Worm (Caenorhabditis elegans) whole organism, young adult: ENCODE measurements around the gene nhr-122.

Source experiments
- B0019.2 ChIP-seq: fragments of 200-800 bp; sonication (Bioruptor generic); conservative IDR thresholded peaks from 2 replicates; pipeline ENCODE4 v1.3.6; 2022; ENCODE audit warnings: missing genetic modification reagents, missing genetic modification characterization, missing compliant biosample characterization
- B0336.3 ChIP-seq: fragments of 200-800 bp; sonication (Bioruptor generic); IDR thresholded peaks from 2 replicates; pipeline ENCODE4 v1.3.6; 2022; ENCODE audit warnings: missing genetic modification characterization, missing compliant biosample characterization
- C17E4.6 ChIP-seq: fragments of 200-800 bp; sonication (Bioruptor generic); IDR thresholded peaks from 2 replicates; pipeline ENCODE4 v1.3.6; 2022; ENCODE audit warnings: missing genetic modification reagents, missing genetic modification characterization, missing compliant biosample characterization
- F23B12.7 ChIP-seq: sonication (generic microtip); optimal IDR thresholded peaks from 2 replicates; lab custom pipeline; 2017; ENCODE audit warnings: missing genetic modification characterization, mild to moderate bottlenecking, missing compliant biosample characterization, antibody characterized with exemption, moderate library complexity; ENCODE audit not compliant: insufficient read depth
- F33H1.4 ChIP-seq: fragments of 200-800 bp; sonication (Bioruptor generic); IDR thresholded peaks from 2 replicates; pipeline ENCODE4 v1.3.6; 2022; ENCODE audit warnings: missing genetic modification reagents, missing genetic modification characterization, missing compliant biosample characterization
- F37B4.10 ChIP-seq: fragments of 200-800 bp; sonication (Bioruptor generic); IDR thresholded peaks from 2 replicates; pipeline ENCODE4 v1.3.6; 2022; ENCODE audit warnings: missing genetic modification characterization, missing compliant biosample characterization
- F39B2.1 ChIP-seq: fragments of 200-800 bp; sonication (Bioruptor generic); IDR thresholded peaks from 2 replicates; pipeline ENCODE4 v1.3.6; 2022; ENCODE audit warnings: missing genetic modification reagents, missing genetic modification characterization, missing compliant biosample characterization
- F55B11.4 ChIP-seq: sonication (generic microtip); optimal IDR thresholded peaks from 2 replicates; lab custom pipeline; 2016; ENCODE audit warnings: missing compliant biosample characterization, missing genetic modification characterization, borderline replicate concordance; ENCODE audit not compliant: insufficient read depth
- K12H6.12 ChIP-seq: fragments of 200-800 bp; sonication (Bioruptor generic); optimal IDR thresholded peaks from 2 replicates; lab custom pipeline; 2018; ENCODE audit warnings: mild to moderate bottlenecking, missing genetic modification characterization, missing compliant biosample characterization
- T26A5.8 ChIP-seq: sonication (generic microtip); optimal IDR thresholded peaks from 2 replicates; lab custom pipeline; 2016; ENCODE audit warnings: missing genetic modification characterization, missing compliant biosample characterization
- Y53F4B.3 ChIP-seq: fragments of 200-800 bp; sonication (Bioruptor generic); IDR thresholded peaks from 2 replicates; pipeline ENCODE4 v1.3.6; 2022; ENCODE audit warnings: missing genetic modification reagents, missing genetic modification characterization, missing compliant biosample characterization
- Y53G8AR.9 ChIP-seq: fragments of 200-800 bp; sonication (Bioruptor generic); conservative IDR thresholded peaks from 2 replicates; pipeline ENCODE4 v1.3.6; 2022; ENCODE audit warnings: missing genetic modification reagents, missing genetic modification characterization, missing compliant biosample characterization
- ZK185.1 ChIP-seq: sonication (generic microtip); optimal IDR thresholded peaks from 2 replicates; lab custom pipeline; 2016; ENCODE audit warnings: mild to moderate bottlenecking, missing genetic modification characterization, missing compliant biosample characterization; ENCODE audit not compliant: poor library complexity, severe bottlenecking
- atf-7 ChIP-seq: sonication (generic microtip); optimal IDR thresholded peaks from 2 replicates; lab custom pipeline; 2017; ENCODE audit warnings: mild to moderate bottlenecking, missing genetic modification characterization, missing compliant biosample characterization
- cebp-1 ChIP-seq, 2 experiments: fragments of 200-800 bp in 1 of 2; sonication (Bioruptor generic) in 1 of 2; sonication (generic microtip) in 1 of 2; IDR thresholded peaks in 1 of 2; optimal IDR thresholded peaks in 1 of 2; 2 replicates each; pipeline versions ENCODE4 v1.3.6 to Lab custom; 2017 to 2022; ENCODE audit warnings: missing compliant biosample characterization in 2 of 2, missing genetic modification characterization in 2 of 2, mild to moderate bottlenecking in 1 of 2, missing genetic modification reagents in 1 of 2, moderate library complexity in 1 of 2
- ceh-40 ChIP-seq: fragments of 200-800 bp; sonication (Bioruptor generic); IDR thresholded peaks from 2 replicates; pipeline ENCODE4 v1.3.6; 2022; ENCODE audit warnings: missing genetic modification characterization, missing compliant biosample characterization
- ceh-58 ChIP-seq: fragments of 200-800 bp; sonication (Bioruptor generic); IDR thresholded peaks from 2 replicates; pipeline ENCODE4 v1.3.6; 2022; ENCODE audit warnings: missing genetic modification characterization, missing compliant biosample characterization
- chd-7 ChIP-seq: sonication (generic microtip); optimal IDR thresholded peaks from 2 replicates; lab custom pipeline; 2016; ENCODE audit warnings: mild to moderate bottlenecking, missing genetic modification characterization, moderate library complexity, missing compliant biosample characterization
- dpff-1 ChIP-seq: sonication (generic microtip); optimal IDR thresholded peaks from 2 replicates; lab custom pipeline; 2017; ENCODE audit warnings: mild to moderate bottlenecking, missing genetic modification characterization, missing compliant biosample characterization
- egl-44 ChIP-seq: fragments of 200-800 bp; sonication (Bioruptor generic); IDR thresholded peaks from 2 replicates; pipeline ENCODE4 v1.3.6; 2022; ENCODE audit warnings: missing genetic modification reagents, missing genetic modification characterization, missing compliant biosample characterization
- ekl-4 ChIP-seq: fragments of 200-800 bp; sonication (Bioruptor generic); IDR thresholded peaks from 2 replicates; pipeline ENCODE4 v1.3.6; 2022; ENCODE audit warnings: missing genetic modification reagents, missing genetic modification characterization, missing compliant biosample characterization
- ets-4 ChIP-seq: fragments of 200-800 bp; sonication (Bioruptor generic); optimal IDR thresholded peaks from 2 replicates; lab custom pipeline; 2018; ENCODE audit warnings: mild to moderate bottlenecking, missing genetic modification characterization, missing compliant biosample characterization
- hlh-12 ChIP-seq: sonication (generic microtip); optimal IDR thresholded peaks from 2 replicates; lab custom pipeline; 2016; ENCODE audit warnings: missing genetic modification characterization, missing compliant biosample characterization
- hmg-1.2 ChIP-seq: fragments of 200-800 bp; sonication (Bioruptor generic); IDR thresholded peaks from 2 replicates; pipeline ENCODE4 v1.3.6; 2022; ENCODE audit warnings: missing genetic modification reagents, missing genetic modification characterization, missing compliant biosample characterization
- lin-26 ChIP-seq: fragments of 200-800 bp; sonication (Bioruptor generic); IDR thresholded peaks from 2 replicates; pipeline ENCODE4 v1.3.6; 2022; ENCODE audit warnings: missing genetic modification reagents, missing genetic modification characterization, missing compliant biosample characterization
- lin-35 ChIP-seq, 3 experiments: fragments of 150-350 bp in 2 of 3; sonication (generic microtip) in 1 of 3; optimal IDR thresholded peaks; 2 replicates each; lab custom pipeline; 2014 to 2018; ENCODE audit warnings: missing biosample characterization in 3 of 3, missing genetic modification characterization in 3 of 3, missing genetic modification reagents in 3 of 3
- lir-1 ChIP-seq: fragments of 200-800 bp; sonication (Bioruptor generic); conservative IDR thresholded peaks from 2 replicates; pipeline ENCODE4 v1.3.6; 2022; ENCODE audit warnings: missing genetic modification reagents, missing genetic modification characterization, missing compliant biosample characterization
- lsy-27 ChIP-seq: sonication (generic microtip); optimal IDR thresholded peaks from 2 replicates; lab custom pipeline; 2017; ENCODE audit warnings: missing genetic modification characterization, mild to moderate bottlenecking, missing compliant biosample characterization, antibody characterized with exemption, missing genotype, borderline replicate concordance; ENCODE audit not compliant: insufficient read depth
- madf-8 ChIP-seq: fragments of 200-800 bp; sonication (Bioruptor generic); conservative IDR thresholded peaks from 2 replicates; pipeline ENCODE4 v1.3.6; 2022; ENCODE audit warnings: missing genetic modification reagents, missing genetic modification characterization, missing compliant biosample characterization
- mes-4 ChIP-seq: sonication (generic microtip); optimal IDR thresholded peaks from 2 replicates; lab custom pipeline; 2016; ENCODE audit warnings: missing genotype, missing genetic modification characterization, missing compliant biosample characterization
- mxl-1 ChIP-seq: sonication (generic microtip); optimal IDR thresholded peaks from 2 replicates; lab custom pipeline; 2016; ENCODE audit warnings: missing genetic modification characterization, missing compliant biosample characterization
- nfya-1 ChIP-seq: sonication (generic microtip); optimal IDR thresholded peaks from 2 replicates; lab custom pipeline; 2017; ENCODE audit warnings: antibody characterized with exemption, missing compliant biosample characterization, missing genetic modification characterization, borderline replicate concordance; ENCODE audit not compliant: insufficient read depth
- nhr-90 ChIP-seq: sonication (generic microtip); optimal IDR thresholded peaks from 2 replicates; lab custom pipeline; 2016; ENCODE audit warnings: missing genotype, mild to moderate bottlenecking, missing genetic modification characterization, missing compliant biosample characterization
- pha-4 ChIP-seq: fragments of 150-350 bp; sonication (generic microtip); optimal IDR thresholded peaks from 2 replicates; lab custom pipeline; 2014; ENCODE audit warnings: missing biosample characterization, missing genetic modification reagents, missing genetic modification characterization
- rcor-1 ChIP-seq: fragments of 200-800 bp; sonication (Bioruptor generic); IDR thresholded peaks from 2 replicates; pipeline ENCODE4 v1.3.6; 2022; ENCODE audit warnings: missing genetic modification reagents, missing genetic modification characterization, missing compliant biosample characterization
- repo-1 ChIP-seq: sonication (generic microtip); optimal IDR thresholded peaks from 2 replicates; lab custom pipeline; 2017; ENCODE audit warnings: mild to moderate bottlenecking, missing genetic modification characterization, missing compliant biosample characterization
- sea-2 ChIP-seq: fragments of 200-800 bp; sonication (Bioruptor generic); IDR thresholded peaks from 2 replicates; pipeline ENCODE4 v1.3.6; 2022; ENCODE audit warnings: missing genetic modification characterization, missing compliant biosample characterization
- snpc-1.3 ChIP-seq: sonication (generic microtip); optimal IDR thresholded peaks from 2 replicates; lab custom pipeline; 2017; ENCODE audit warnings: missing genetic modification characterization, mild to moderate bottlenecking, missing compliant biosample characterization, antibody characterized with exemption, moderate library complexity, missing genotype, missing genetic modification reagents; ENCODE audit not compliant: insufficient read depth
- snpc-4 ChIP-seq, 5 experiments: fragments of 150-350 bp in 1 of 5; sonication (generic microtip) in 4 of 5; optimal IDR thresholded peaks; 2 replicates each; lab custom pipeline; 2014 to 2018; ENCODE audit warnings: missing genetic modification characterization in 5 of 5, missing biosample characterization in 3 of 5, antibody characterized with exemption in 2 of 5, mild to moderate bottlenecking in 2 of 5, missing compliant biosample characterization in 2 of 5, missing genotype in 2 of 5, moderate library complexity in 2 of 5, missing genetic modification reagents in 1 of 5
- somi-1 ChIP-seq: fragments of 200-800 bp; sonication (Bioruptor generic); optimal IDR thresholded peaks from 2 replicates; lab custom pipeline; 2018; ENCODE audit warnings: mild to moderate bottlenecking, missing genetic modification characterization, missing compliant biosample characterization
- tlf-1 ChIP-seq: fragments of 200-800 bp; sonication (Bioruptor generic); optimal IDR thresholded peaks from 2 replicates; lab custom pipeline; 2018; ENCODE audit warnings: mild to moderate bottlenecking, missing genetic modification characterization, missing compliant biosample characterization
- unc-130 ChIP-seq: sonication (generic microtip); optimal IDR thresholded peaks from 2 replicates; lab custom pipeline; 2016; ENCODE audit warnings: missing genetic modification reagents, missing genetic modification characterization, missing compliant biosample characterization
- ztf-22 ChIP-seq: fragments of 200-800 bp; sonication (Bioruptor generic); optimal IDR thresholded peaks from 2 replicates; lab custom pipeline; 2018; ENCODE audit warnings: mild to moderate bottlenecking, missing genetic modification characterization, moderate library complexity, missing compliant biosample characterization
- ztf-26 ChIP-seq: sonication (generic microtip); optimal IDR thresholded peaks from 2 replicates; lab custom pipeline; 2017; ENCODE audit warnings: missing genetic modification characterization, missing compliant biosample characterization
- ztf-28 ChIP-seq: fragments of 200-800 bp; sonication (Bioruptor generic); IDR thresholded peaks from 2 replicates; pipeline ENCODE4 v1.3.6; 2022; ENCODE audit warnings: missing genetic modification reagents, missing genetic modification characterization, missing compliant biosample characterization

Gene nhr-122

ce11 chrIV:1659045-1659741, 45.5 kb downstream of the nhr-122 start, which contains the start of gene rps-28:
Gene rps-28 (plus strand): TSS chrIV:1659691.
- TF ChIP-seq atf-7 (tag; lab: Kevin White, UChicago), result peak; percentile 69
- peak; percentile 94 for TF ChIP-seq K12H6.12
- TF ChIP-seq tlf-1 (GFP tag; lab: Kevin White, UChicago), result peak; percentile 92
- no peak for TF ChIP-seq ceh-58
- peak; percentile 84 for TF ChIP-seq Y53F4B.3 (GFP tag; lab: Robert Waterston, UW)
- no peak for TF ChIP-seq nfya-1
- TF ChIP-seq mxl-1, result no peak
- TF ChIP-seq lin-26 (GFP tag; lab: Robert Waterston, UW), result peak; percentile 80; the same call in 1 of the 2 replicates
- TF ChIP-seq cebp-1 (GFP tag; IDR thresholded peaks at IDR 0.05; lab: Robert Waterston, UW), result peak; percentile 56; the same call in 1 of the 2 replicates
- peak; percentile 91 for TF ChIP-seq cebp-1 (tag; optimal IDR thresholded peaks at IDR 0.05; lab: Kevin White, UChicago)
- peak; percentile 44 for TF ChIP-seq madf-8 (GFP tag; lab: Robert Waterston, UW)
- peak; percentile 86 for TF ChIP-seq B0019.2 (GFP tag; lab: Robert Waterston, UW)
- peak; percentile 81 for TF ChIP-seq unc-130
- TF ChIP-seq rcor-1, result peak; percentile 95
- no peak for TF ChIP-seq F39B2.1 (GFP tag; lab: Robert Waterston, UW)
- no peak for TF ChIP-seq sea-2 (GFP tag; lab: Robert Waterston, UW)
- peak; percentile 92 for TF ChIP-seq B0336.3 (GFP tag; lab: Robert Waterston, UW)
- peak; percentile 93 for TF ChIP-seq Y53G8AR.9 (GFP tag; lab: Robert Waterston, UW)
- TF ChIP-seq F55B11.4 (tag; lab: Kevin White, UChicago), result no peak
- TF ChIP-seq repo-1 (tag; lab: Kevin White, UChicago), result peak; percentile 67
- TF ChIP-seq nhr-90, result peak; percentile 67
- peak; percentile 94 for TF ChIP-seq ekl-4 (GFP tag; lab: Robert Waterston, UW)
- peak; percentile 88 for TF ChIP-seq lir-1 (GFP tag; lab: Robert Waterston, UW)
- peak; percentile 91 for TF ChIP-seq somi-1
- no peak for TF ChIP-seq T26A5.8 (tag; lab: Kevin White, UChicago)
- peak; percentile 31; the same call in 1 of the 2 replicates for TF ChIP-seq C17E4.6
- no peak for TF ChIP-seq mes-4 (tag; lab: Kevin White, UChicago)
- no peak for TF ChIP-seq ceh-40 (GFP tag; lab: Robert Waterston, UW)
- peak; percentile 23 for TF ChIP-seq ets-4 (GFP tag; lab: Kevin White, UChicago)
- TF ChIP-seq hlh-12 (tag; lab: Kevin White, UChicago), result no peak
- peak; percentile 90 for TF ChIP-seq ZK185.1 (tag; lab: Kevin White, UChicago)
- TF ChIP-seq hmg-1.2 (GFP tag; lab: Robert Waterston, UW), result peak; percentile 83
- TF ChIP-seq ztf-28 (GFP tag; lab: Robert Waterston, UW), result peak; percentile 86; the same call in 1 of the 2 replicates
- TF ChIP-seq ztf-22 (GFP tag; lab: Kevin White, UChicago), result peak; percentile 69
- peak; percentile 92 for TF ChIP-seq ztf-26 (tag; lab: Kevin White, UChicago)
- TF ChIP-seq pha-4 (tag; lab: Kevin White, UChicago), result peak; percentile 93
- 0 out of 2 replicates have a peak, but pooled peaks have one; percentile 67 for TF ChIP-seq F37B4.10 (GFP tag; lab: Robert Waterston, UW)
- TF ChIP-seq snpc-4 (GFP tag; optimal IDR thresholded peaks at IDR 0.05; lab: Kevin White, UChicago), result peak; percentile 67
- TF ChIP-seq snpc-4 (tag; optimal IDR thresholded peaks at IDR 0.05; lab: Kevin White, UChicago), result peak; percentile 80 to 86 (median 82)
- TF ChIP-seq lsy-27 (tag; lab: Kevin White, UChicago), result peak; percentile 70
- peak; percentile 65; the same call in 1 of the 2 replicates for TF ChIP-seq egl-44
- no peak for TF ChIP-seq dpff-1 (tag; lab: Kevin White, UChicago)
- peak; percentile 84 for TF ChIP-seq snpc-1.3 (tag; lab: Kevin White, UChicago)
- TF ChIP-seq F33H1.4, result peak; percentile 84
- TF ChIP-seq lin-35 (GFP tag; optimal IDR thresholded peaks at IDR 0.05; lab: Kevin White, UChicago), result peak in 2 of 3 experiments; percentile 77 to 91
- peak; percentile 97 for TF ChIP-seq F23B12.7 (tag; lab: Kevin White, UChicago)
- peak; percentile 76 for TF ChIP-seq chd-7 (tag; lab: Kevin White, UChicago)
